Worm (Caenorhabditis elegans) whole organism, young adult: ENCODE measurements around the gene tpi-1.
A peak's percentile ranks its signal among the peaks of the same experiment; 100 is the strongest.

Experiments used
- B0261.1 ChIP-seq: sonication (generic microtip); optimal IDR thresholded peaks from 2 replicates; lab custom pipeline; 2016; ENCODE audit warnings: mild to moderate bottlenecking, missing genetic modification characterization, moderate library complexity, missing compliant biosample characterization
- F22D6.2 ChIP-seq: sonication (generic microtip); optimal IDR thresholded peaks from 2 replicates; lab custom pipeline; 2016; ENCODE audit warnings: mild to moderate bottlenecking, missing genetic modification characterization, missing compliant biosample characterization
- F23B12.7 ChIP-seq: sonication (generic microtip); optimal IDR thresholded peaks from 2 replicates; lab custom pipeline; 2017; ENCODE audit warnings: missing genetic modification characterization, mild to moderate bottlenecking, missing compliant biosample characterization, antibody characterized with exemption, moderate library complexity; ENCODE audit not compliant: insufficient read depth
- F33H1.4 ChIP-seq: fragments of 200-800 bp; sonication (Bioruptor generic); IDR thresholded peaks from 2 replicates; pipeline ENCODE4 v1.3.6; 2022; ENCODE audit warnings: missing genetic modification reagents, missing genetic modification characterization, missing compliant biosample characterization
- F52B5.7 ChIP-seq: sonication (generic microtip); optimal IDR thresholded peaks from 2 replicates; lab custom pipeline; 2016; ENCODE audit warnings: mild to moderate bottlenecking, missing genetic modification characterization, missing compliant biosample characterization
- Y53G8AR.9 ChIP-seq: fragments of 200-800 bp; sonication (Bioruptor generic); conservative IDR thresholded peaks from 2 replicates; pipeline ENCODE4 v1.3.6; 2022; ENCODE audit warnings: missing genetic modification reagents, missing genetic modification characterization, missing compliant biosample characterization
- Y67H2A.10 ChIP-seq: fragments of 200-800 bp; sonication (Bioruptor generic); conservative IDR thresholded peaks from 2 replicates; pipeline ENCODE4 v1.3.6; 2022; ENCODE audit warnings: missing genetic modification reagents, missing genetic modification characterization, missing compliant biosample characterization
- akir-1 ChIP-seq: fragments of 200-800 bp; sonication (Bioruptor generic); optimal IDR thresholded peaks from 2 replicates; lab custom pipeline; 2018; ENCODE audit warnings: mild to moderate bottlenecking, missing genetic modification characterization, moderate library complexity, missing compliant biosample characterization
- ama-1 ChIP-seq, 3 experiments: fragments of 150-350 bp in 1 of 3; sonication (generic microtip) in 2 of 3; optimal IDR thresholded peaks; 2 replicates each; lab custom pipeline; 2014 to 2018; ENCODE audit warnings: missing biosample characterization in 2 of 3, missing genetic modification characterization in 2 of 3, missing genetic modification reagents in 2 of 3
- aptf-3 ChIP-seq: fragments of 200-800 bp; sonication (Bioruptor generic); IDR thresholded peaks from 2 replicates; pipeline ENCODE4 v1.3.6; 2022; ENCODE audit warnings: missing genetic modification characterization, missing compliant biosample characterization
- atf-7 ChIP-seq: sonication (generic microtip); optimal IDR thresholded peaks from 2 replicates; lab custom pipeline; 2017; ENCODE audit warnings: mild to moderate bottlenecking, missing genetic modification characterization, missing compliant biosample characterization
- athp-1 ChIP-seq: sonication (generic microtip); optimal IDR thresholded peaks from 2 replicates; lab custom pipeline; 2017; ENCODE audit warnings: mild to moderate bottlenecking, missing genetic modification characterization, missing compliant biosample characterization
- attf-3 ChIP-seq: fragments of 200-800 bp; sonication (Bioruptor generic); conservative IDR thresholded peaks from 2 replicates; pipeline ENCODE4 v1.3.6; 2022; ENCODE audit warnings: missing genetic modification reagents, missing genetic modification characterization, missing compliant biosample characterization
- attf-6 ChIP-seq: fragments of 200-800 bp; sonication (Bioruptor generic); IDR thresholded peaks from 2 replicates; pipeline ENCODE4 v1.3.6; 2022; ENCODE audit warnings: missing genetic modification reagents, missing genetic modification characterization, missing compliant biosample characterization
- bed-1 ChIP-seq: fragments of 200-800 bp; sonication (Bioruptor generic); IDR thresholded peaks from 2 replicates; pipeline ENCODE4 v1.3.6; 2022; ENCODE audit warnings: missing genetic modification reagents, missing genetic modification characterization, missing compliant biosample characterization
- ceh-58 ChIP-seq: fragments of 200-800 bp; sonication (Bioruptor generic); IDR thresholded peaks from 2 replicates; pipeline ENCODE4 v1.3.6; 2022; ENCODE audit warnings: missing genetic modification characterization, missing compliant biosample characterization
- ceh-91 ChIP-seq: fragments of 200-800 bp; sonication (Bioruptor generic); IDR thresholded peaks from 2 replicates; pipeline ENCODE4 v1.3.6; 2022; ENCODE audit warnings: missing genetic modification reagents, missing genetic modification characterization, missing compliant biosample characterization
- chd-7 ChIP-seq: sonication (generic microtip); optimal IDR thresholded peaks from 2 replicates; lab custom pipeline; 2016; ENCODE audit warnings: mild to moderate bottlenecking, missing genetic modification characterization, moderate library complexity, missing compliant biosample characterization
- die-1 ChIP-seq: sonication (generic microtip); optimal IDR thresholded peaks from 2 replicates; lab custom pipeline; 2016; ENCODE audit warnings: missing genotype, mild to moderate bottlenecking, missing genetic modification characterization, missing compliant biosample characterization
- dpl-1 ChIP-seq: fragments of 150-350 bp; optimal IDR thresholded peaks from 2 replicates; lab custom pipeline; 2014; ENCODE audit warnings: missing biosample characterization, missing genetic modification reagents, missing genetic modification characterization
- egrh-3 ChIP-seq: fragments of 200-800 bp; sonication (Bioruptor generic); IDR thresholded peaks from 2 replicates; pipeline ENCODE4 v1.3.6; 2022; ENCODE audit warnings: missing genetic modification reagents, missing genetic modification characterization, missing compliant biosample characterization
- him-1 ChIP-seq: sonication (generic microtip); optimal IDR thresholded peaks from 2 replicates; lab custom pipeline; 2016; ENCODE audit warnings: missing genotype, missing genetic modification reagents, missing genetic modification characterization, missing compliant biosample characterization
- hmg-20 ChIP-seq: fragments of 200-800 bp; sonication (Bioruptor generic); IDR thresholded peaks from 2 replicates; pipeline ENCODE4 v1.3.6; 2022; ENCODE audit warnings: missing genetic modification reagents, missing genetic modification characterization, missing compliant biosample characterization
- hrde-1 ChIP-seq: sonication (generic microtip); optimal IDR thresholded peaks from 2 replicates; lab custom pipeline; 2016; ENCODE audit warnings: missing genetic modification characterization, mild to moderate bottlenecking, missing compliant biosample characterization, moderate library complexity, missing genotype, missing genetic modification reagents, borderline replicate concordance
- lag-1 ChIP-seq: fragments of 200-800 bp; sonication (Bioruptor generic); IDR thresholded peaks from 2 replicates; pipeline ENCODE4 v1.3.6; 2022; ENCODE audit warnings: missing genetic modification reagents, missing genetic modification characterization, missing compliant biosample characterization
- let-526 ChIP-seq: fragments of 200-800 bp; sonication (Bioruptor generic); IDR thresholded peaks from 2 replicates; pipeline ENCODE4 v1.3.6; 2022; ENCODE audit warnings: missing genetic modification reagents, missing genetic modification characterization, missing compliant biosample characterization
- let-607 ChIP-seq, 2 experiments: fragments of 200-800 bp in 1 of 2; sonication (Bioruptor generic) in 1 of 2; sonication (generic microtip) in 1 of 2; optimal IDR thresholded peaks; 2 replicates each; lab custom pipeline; 2016 to 2018; ENCODE audit warnings: mild to moderate bottlenecking in 2 of 2, missing compliant biosample characterization in 2 of 2, missing genetic modification characterization in 2 of 2, moderate library complexity in 2 of 2, missing genotype in 1 of 2
- lin-26 ChIP-seq: fragments of 200-800 bp; sonication (Bioruptor generic); IDR thresholded peaks from 2 replicates; pipeline ENCODE4 v1.3.6; 2022; ENCODE audit warnings: missing genetic modification reagents, missing genetic modification characterization, missing compliant biosample characterization
- lin-35 ChIP-seq, 3 experiments: fragments of 150-350 bp in 2 of 3; sonication (generic microtip) in 1 of 3; optimal IDR thresholded peaks; 2 replicates each; lab custom pipeline; 2014 to 2018; ENCODE audit warnings: missing biosample characterization in 3 of 3, missing genetic modification characterization in 3 of 3, missing genetic modification reagents in 3 of 3
- lin-54 ChIP-seq: fragments of 200-800 bp; sonication (Bioruptor generic); optimal IDR thresholded peaks from 2 replicates; lab custom pipeline; 2018; ENCODE audit warnings: mild to moderate bottlenecking, missing genetic modification characterization, missing compliant biosample characterization
- lir-1 ChIP-seq: fragments of 200-800 bp; sonication (Bioruptor generic); conservative IDR thresholded peaks from 2 replicates; pipeline ENCODE4 v1.3.6; 2022; ENCODE audit warnings: missing genetic modification reagents, missing genetic modification characterization, missing compliant biosample characterization
- lsl-1 ChIP-seq: fragments of 200-800 bp; sonication (Bioruptor generic); optimal IDR thresholded peaks from 2 replicates; lab custom pipeline; 2018; ENCODE audit warnings: mild to moderate bottlenecking, missing genetic modification characterization, moderate library complexity, missing compliant biosample characterization
- madf-8 ChIP-seq: fragments of 200-800 bp; sonication (Bioruptor generic); conservative IDR thresholded peaks from 2 replicates; pipeline ENCODE4 v1.3.6; 2022; ENCODE audit warnings: missing genetic modification reagents, missing genetic modification characterization, missing compliant biosample characterization
- nfyb-1 ChIP-seq: fragments of 200-800 bp; sonication (Bioruptor generic); IDR thresholded peaks from 2 replicates; pipeline ENCODE4 v1.3.6; 2022; ENCODE audit warnings: missing genetic modification reagents, missing genetic modification characterization, missing compliant biosample characterization
- nhr-120 ChIP-seq: fragments of 200-800 bp; sonication (Bioruptor generic); IDR thresholded peaks from 2 replicates; pipeline ENCODE4 v1.3.6; 2022; ENCODE audit warnings: missing genetic modification characterization, missing compliant biosample characterization
- nhr-90 ChIP-seq: sonication (generic microtip); optimal IDR thresholded peaks from 2 replicates; lab custom pipeline; 2016; ENCODE audit warnings: missing genotype, mild to moderate bottlenecking, missing genetic modification characterization, missing compliant biosample characterization
- pbrm-1 ChIP-seq: fragments of 200-800 bp; sonication (Bioruptor generic); IDR thresholded peaks from 2 replicates; pipeline ENCODE4 v1.3.6; 2022; ENCODE audit warnings: missing genetic modification reagents, missing genetic modification characterization, missing compliant biosample characterization
- rcor-1 ChIP-seq: fragments of 200-800 bp; sonication (Bioruptor generic); IDR thresholded peaks from 2 replicates; pipeline ENCODE4 v1.3.6; 2022; ENCODE audit warnings: missing genetic modification reagents, missing genetic modification characterization, missing compliant biosample characterization
- rec-8 ChIP-seq, 2 experiments: sonication (generic microtip); optimal IDR thresholded peaks; 2 replicates each; lab custom pipeline; 2016; ENCODE audit warnings: mild to moderate bottlenecking in 2 of 2, missing genetic modification characterization in 2 of 2, missing genetic modification reagents in 2 of 2, missing genotype in 2 of 2, missing biosample characterization in 1 of 2, missing compliant biosample characterization in 1 of 2, moderate library complexity in 1 of 2
- repo-1 ChIP-seq: sonication (generic microtip); optimal IDR thresholded peaks from 2 replicates; lab custom pipeline; 2017; ENCODE audit warnings: mild to moderate bottlenecking, missing genetic modification characterization, missing compliant biosample characterization
- sea-2 ChIP-seq: fragments of 200-800 bp; sonication (Bioruptor generic); IDR thresholded peaks from 2 replicates; pipeline ENCODE4 v1.3.6; 2022; ENCODE audit warnings: missing genetic modification characterization, missing compliant biosample characterization
- somi-1 ChIP-seq: fragments of 200-800 bp; sonication (Bioruptor generic); optimal IDR thresholded peaks from 2 replicates; lab custom pipeline; 2018; ENCODE audit warnings: mild to moderate bottlenecking, missing genetic modification characterization, missing compliant biosample characterization
- tbp1 ChIP-seq: fragments of 200-800 bp; sonication (Bioruptor generic); optimal IDR thresholded peaks from 2 replicates; lab custom pipeline; 2018; ENCODE audit warnings: mild to moderate bottlenecking, missing genetic modification characterization, missing compliant biosample characterization
- tbx-9 ChIP-seq: sonication (generic microtip); optimal IDR thresholded peaks from 2 replicates; lab custom pipeline; 2016; ENCODE audit warnings: borderline replicate concordance, missing genetic modification characterization, inconsistent platforms, missing compliant biosample characterization
- unc-62 ChIP-seq: fragments of 150-350 bp; optimal IDR thresholded peaks from 2 replicates; lab custom pipeline; 2014; ENCODE audit warnings: missing biosample characterization, missing genetic modification reagents, missing genetic modification characterization
- ztf-22 ChIP-seq: fragments of 200-800 bp; sonication (Bioruptor generic); optimal IDR thresholded peaks from 2 replicates; lab custom pipeline; 2018; ENCODE audit warnings: mild to moderate bottlenecking, missing genetic modification characterization, moderate library complexity, missing compliant biosample characterization
- ztf-26 ChIP-seq: sonication (generic microtip); optimal IDR thresholded peaks from 2 replicates; lab custom pipeline; 2017; ENCODE audit warnings: missing genetic modification characterization, missing compliant biosample characterization
- ztf-28 ChIP-seq: fragments of 200-800 bp; sonication (Bioruptor generic); IDR thresholded peaks from 2 replicates; pipeline ENCODE4 v1.3.6; 2022; ENCODE audit warnings: missing genetic modification reagents, missing genetic modification characterization, missing compliant biosample characterization

tpi-1 gene

DNA sequence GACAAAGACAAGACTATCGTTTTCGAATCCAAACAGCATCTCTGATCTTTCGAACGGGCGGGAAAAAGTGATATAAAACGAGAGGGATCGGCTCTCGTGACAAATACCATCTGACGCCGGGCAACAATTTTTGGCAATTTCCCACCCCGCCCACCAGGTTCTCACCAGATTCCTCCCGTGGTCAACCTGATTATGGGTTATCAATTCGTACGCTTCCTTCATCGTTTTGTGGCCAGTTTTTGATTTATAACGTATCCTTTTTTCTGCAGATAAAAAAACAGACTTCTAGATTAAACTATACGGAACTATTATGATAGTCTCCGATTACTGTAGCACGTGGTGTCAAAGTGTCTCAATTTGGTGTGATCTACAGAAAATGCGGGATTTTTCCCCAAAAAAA, 14.0 kb upstream of the tpi-1 start (continued):
- TF ChIP-seq lin-26 (GFP tag; lab: Robert Waterston, UW) (peak; percentile 7; the same call in 1 of the 2 replicates), madf-8 (GFP tag; lab: Robert Waterston, UW) (no peak), athp-1 (no peak), ztf-26 (tag; lab: Kevin White, UChicago) (peak; percentile 64), lag-1 (no peak), rec-8 (tag; optimal IDR thresholded peaks at IDR 0.05; lab: Kevin White, UChicago) (no peak), let-607 (tag; optimal IDR thresholded peaks at IDR 0.05; lab: Kevin White, UChicago) (no peak), ama-1 (optimal IDR thresholded peaks at IDR 0.05; lab: Kevin White, UChicago) (no peak), ama-1 (GFP tag; optimal IDR thresholded peaks at IDR 0.05; lab: Kevin White, UChicago) (no peak), egrh-3 (GFP tag; lab: Robert Waterston, UW) (no peak), hrde-1 (tag; lab: Kevin White, UChicago) (no peak), somi-1 (GFP tag; lab: Kevin White, UChicago) (no peak), dpl-1 (GFP tag; lab: Kevin White, UChicago) (no peak), ztf-28 (no peak), hmg-20 (GFP tag; lab: Robert Waterston, UW) (no peak), tbp1 (GFP tag; lab: Kevin White, UChicago) (no peak), nhr-120 (GFP tag; lab: Robert Waterston, UW) (no peak), F22D6.2 (no peak), ztf-22 (GFP tag; lab: Kevin White, UChicago) (no peak), Y67H2A.10 (GFP tag; lab: Robert Waterston, UW) (no peak), attf-6 (GFP tag; lab: Robert Waterston, UW) (no peak), bed-1 (no peak), nfyb-1 (0 out of 2 replicates have a peak, but pooled peaks have one; percentile 38), atf-7 (tag; lab: Kevin White, UChicago) (peak; percentile 44)
- TF ChIP-seq, all 124 proteins: peak for 5

DNA sequence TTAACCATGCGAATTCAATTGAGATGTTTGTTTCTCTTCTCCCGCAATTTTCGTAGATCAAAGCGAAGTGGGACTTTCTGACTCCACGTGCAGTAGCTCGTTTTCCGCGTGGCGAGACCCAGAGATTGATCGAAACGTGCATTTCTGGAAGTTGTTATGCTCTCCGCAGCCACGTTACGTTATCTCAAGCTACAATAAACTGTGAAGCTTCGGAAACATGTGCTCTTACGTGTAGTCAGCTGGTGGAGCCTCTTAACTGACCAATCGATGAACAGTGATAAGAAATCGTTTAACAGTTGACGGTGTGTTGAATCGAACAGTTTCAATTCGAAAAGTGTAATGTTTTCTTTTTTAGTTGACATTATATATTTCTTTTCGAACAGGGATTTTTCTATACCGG, 13.2 kb upstream of the tpi-1 start:
- TF ChIP-seq repo-1 (tag; lab: Kevin White, UChicago) (no peak), akir-1 (no peak), F52B5.7 (tag; lab: Kevin White, UChicago) (no peak), die-1 (tag; lab: Kevin White, UChicago) (no peak), somi-1 (GFP tag; lab: Kevin White, UChicago) (no peak), lin-54 (GFP tag; lab: Kevin White, UChicago) (peak; percentile 17), ceh-91 (GFP tag; lab: Robert Waterston, UW) (no peak), Y53G8AR.9 (no peak), lin-35 (GFP tag; optimal IDR thresholded peaks at IDR 0.05; lab: Kevin White, UChicago) (no peak), B0261.1 (tag; lab: Kevin White, UChicago) (no peak), hrde-1 (tag; lab: Kevin White, UChicago) (no peak), him-1 (no peak), aptf-3 (no peak), bed-1 (no peak), F33H1.4 (GFP tag; lab: Robert Waterston, UW) (no peak), lir-1 (GFP tag; lab: Robert Waterston, UW) (no peak), tbx-9 (tag; lab: Kevin White, UChicago) (no peak), pbrm-1 (no peak), F23B12.7 (tag; lab: Kevin White, UChicago) (no peak), rec-8 (tag; optimal IDR thresholded peaks at IDR 0.05; lab: Kevin White, UChicago) (no peak), sea-2 (GFP tag; lab: Robert Waterston, UW) (no peak), rcor-1 (GFP tag; lab: Robert Waterston, UW) (no peak), nhr-90 (tag; lab: Kevin White, UChicago) (no peak), lsl-1 (GFP tag; lab: Kevin White, UChicago) (no peak), let-526 (GFP tag; lab: Robert Waterston, UW) (0 out of 2 replicates have a peak, but pooled peaks have one; percentile 43), ceh-58 (no peak), unc-62 (GFP tag; lab: Kevin White, UChicago) (no peak), attf-3 (no peak), chd-7 (tag; lab: Kevin White, UChicago) (no peak)
